Worm (Caenorhabditis elegans) whole organism, midembryonic: ENCODE measurements around the gene srw-39.

Experiments
- T22C8.4 ChIP-seq: fragments of 200-800 bp; sonication (Bioruptor generic); IDR thresholded peaks from 2 replicates; pipeline ENCODE4 v1.3.6; 2022; ENCODE audit warnings: missing genetic modification characterization, missing compliant biosample characterization
- cog-1 ChIP-seq: sonication (generic microtip); optimal IDR thresholded peaks from 2 replicates; lab custom pipeline; 2016; ENCODE audit warnings: missing genetic modification characterization, missing compliant biosample characterization
- flt-1 ChIP-seq: fragments of 200-800 bp; sonication (Bioruptor generic); IDR thresholded peaks from 2 replicates; pipeline ENCODE4 v1.3.6; 2022; ENCODE audit warnings: missing genetic modification characterization, missing compliant biosample characterization
- klf-2 ChIP-seq: fragments of 200-800 bp; sonication (Bioruptor generic); conservative IDR thresholded peaks from 2 replicates; pipeline ENCODE4 v1.3.6; 2022; ENCODE audit warnings: missing genetic modification reagents, missing genetic modification characterization, missing compliant biosample characterization
- med-1 ChIP-seq: sonication (generic microtip); optimal IDR thresholded peaks from 2 replicates; lab custom pipeline; 2017; ENCODE audit warnings: missing genetic modification characterization, mild to moderate bottlenecking, missing compliant biosample characterization, antibody characterized with exemption, missing genetic modification reagents; ENCODE audit not compliant: insufficient read depth
- ref-1 ChIP-seq: fragments of 200-800 bp; sonication (Bioruptor generic); conservative IDR thresholded peaks from 2 replicates; pipeline ENCODE4 v1.3.6; 2022; ENCODE audit warnings: missing genetic modification reagents, missing genetic modification characterization, missing compliant biosample characterization
- tab-1 ChIP-seq: fragments of 200-800 bp; sonication (Bioruptor generic); IDR thresholded peaks from 2 replicates; pipeline ENCODE4 v1.3.6; 2022; ENCODE audit warnings: missing genetic modification characterization, missing compliant biosample characterization
- ztf-23 ChIP-seq: fragments of 200-800 bp; sonication (Bioruptor generic); IDR thresholded peaks from 2 replicates; pipeline ENCODE4 v1.3.6; 2022; ENCODE audit warnings: missing genetic modification reagents, missing genetic modification characterization, missing compliant biosample characterization
- ztf-29 ChIP-seq: fragments of 200-800 bp; sonication (Bioruptor generic); IDR thresholded peaks from 2 replicates; pipeline ENCODE4 v1.3.6; 2022; ENCODE audit warnings: missing genetic modification reagents, missing genetic modification characterization, missing compliant biosample characterization

Gene srw-39

DNA sequence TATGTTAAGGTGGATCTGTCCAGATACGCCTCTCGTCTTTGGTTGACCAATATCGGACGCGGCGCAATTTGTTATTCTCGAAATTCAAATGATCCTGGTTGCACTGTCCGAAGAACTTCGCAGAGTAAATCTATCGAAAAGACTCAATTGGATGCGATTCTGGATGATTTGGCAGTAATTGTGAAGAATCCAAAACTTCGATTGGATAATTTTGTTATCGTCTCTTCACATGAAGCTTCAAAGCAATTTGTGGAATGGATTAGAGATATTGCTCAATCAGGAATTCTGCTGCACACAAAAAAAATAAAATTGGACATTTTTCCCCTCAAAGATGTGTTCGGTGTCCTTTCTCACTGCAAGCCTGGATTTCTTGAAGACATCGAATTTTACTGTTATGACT lies 27.8 kb upstream of the srw-39 start:
- no peak for TF ChIP-seq cog-1 (tag; lab: Kevin White, UChicago)
- no peak for TF ChIP-seq tab-1 (GFP tag; lab: Robert Waterston, UW)
- no peak for TF ChIP-seq klf-2 (GFP tag; lab: Robert Waterston, UW)

ce11 chrV:20198954-20199353 lies 27.1 kb upstream of the srw-39 start, which contains the start of gene fog-2:
TSS of gene fog-2 (plus strand) at chrV:20199254.
- TF ChIP-seq flt-1 (GFP tag; lab: Robert Waterston, UW) (no peak), klf-2 (GFP tag; lab: Robert Waterston, UW) (no peak), ztf-23 (GFP tag; lab: Robert Waterston, UW) (no peak), ztf-29 (GFP tag; lab: Robert Waterston, UW) (no peak), cog-1 (tag; lab: Kevin White, UChicago) (no peak), tab-1 (GFP tag; lab: Robert Waterston, UW) (no peak), T22C8.4 (GFP tag; lab: Robert Waterston, UW) (no peak), ref-1 (GFP tag; lab: Robert Waterston, UW) (no peak), med-1 (no peak)

DNA sequence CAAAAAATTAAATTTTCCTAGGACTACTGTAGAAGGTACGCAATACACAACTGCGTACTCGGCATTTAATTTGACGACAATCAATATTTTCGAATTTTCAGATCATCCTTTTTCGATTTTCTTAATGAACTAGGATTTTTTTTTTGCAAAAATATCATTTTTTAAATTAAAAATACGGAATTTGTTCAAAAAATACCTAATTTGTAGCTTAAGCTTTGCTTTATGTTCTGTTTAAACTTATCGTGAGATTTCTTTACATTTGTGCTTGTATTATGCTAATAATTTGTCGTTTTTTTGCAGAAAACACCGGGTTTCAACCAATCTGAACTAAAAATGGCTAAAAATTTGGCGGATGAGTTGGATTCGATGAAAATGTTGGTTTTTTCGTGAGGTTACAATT lies 24.8 kb upstream of the srw-39 start, which contains the start of gene ftr-1:
ftr-1 (plus strand) TSS at position 301 of the 400 bp plus-strand sequence.
- TF ChIP-seq flt-1 (GFP tag; lab: Robert Waterston, UW), result no peak
- no peak for TF ChIP-seq ztf-29 (GFP tag; lab: Robert Waterston, UW)
- no peak for TF ChIP-seq tab-1 (GFP tag; lab: Robert Waterston, UW)
- no peak for TF ChIP-seq med-1
- TF ChIP-seq ztf-23 (GFP tag; lab: Robert Waterston, UW), result no peak
- no peak for TF ChIP-seq cog-1 (tag; lab: Kevin White, UChicago)
- no peak for TF ChIP-seq T22C8.4 (GFP tag; lab: Robert Waterston, UW)
- TF ChIP-seq klf-2 (GFP tag; lab: Robert Waterston, UW), result no peak
- TF ChIP-seq ref-1 (GFP tag; lab: Robert Waterston, UW), result no peak

DNA sequence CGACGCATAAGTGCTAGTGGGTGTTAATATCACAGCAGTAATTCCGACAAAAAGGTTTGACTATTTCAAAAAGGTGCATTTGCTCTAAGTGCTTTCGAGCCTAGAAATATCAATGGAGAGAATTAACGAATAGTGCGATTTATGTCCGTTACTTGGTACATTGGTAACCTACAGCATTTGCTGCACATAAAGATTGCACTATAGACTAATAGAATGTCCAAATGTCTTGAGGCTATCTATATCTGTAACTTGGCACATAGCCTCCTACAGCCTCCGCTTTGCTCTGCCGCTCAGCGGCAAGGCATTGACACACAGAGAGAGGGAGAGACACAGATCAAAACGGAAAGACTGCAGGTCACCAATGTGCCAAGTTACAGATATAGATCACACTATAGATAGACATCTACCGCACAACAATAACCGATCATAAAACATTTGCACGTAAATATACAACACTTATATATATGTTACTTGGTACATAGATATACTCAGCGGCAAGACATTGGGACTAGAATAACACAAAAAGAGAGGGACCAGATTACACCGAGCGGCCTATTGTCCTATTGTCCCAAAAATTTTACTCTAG lies 23.7 kb upstream of the srw-39 start, which contains the start of the genes srh-217 and Y113G7B.28:
srh-217 (minus strand) TSS at position 101 of the 586 bp plus-strand sequence.
Y113G7B.28 (plus strand) TSS at position 536 of the 586 bp plus-strand sequence.
- no peak for TF ChIP-seq ztf-23 (GFP tag; lab: Robert Waterston, UW)
- TF ChIP-seq klf-2 (GFP tag; lab: Robert Waterston, UW), result no peak
- TF ChIP-seq tab-1 (GFP tag; lab: Robert Waterston, UW), result no peak
- no peak for TF ChIP-seq med-1
- TF ChIP-seq T22C8.4 (GFP tag; lab: Robert Waterston, UW), result no peak

DNA sequence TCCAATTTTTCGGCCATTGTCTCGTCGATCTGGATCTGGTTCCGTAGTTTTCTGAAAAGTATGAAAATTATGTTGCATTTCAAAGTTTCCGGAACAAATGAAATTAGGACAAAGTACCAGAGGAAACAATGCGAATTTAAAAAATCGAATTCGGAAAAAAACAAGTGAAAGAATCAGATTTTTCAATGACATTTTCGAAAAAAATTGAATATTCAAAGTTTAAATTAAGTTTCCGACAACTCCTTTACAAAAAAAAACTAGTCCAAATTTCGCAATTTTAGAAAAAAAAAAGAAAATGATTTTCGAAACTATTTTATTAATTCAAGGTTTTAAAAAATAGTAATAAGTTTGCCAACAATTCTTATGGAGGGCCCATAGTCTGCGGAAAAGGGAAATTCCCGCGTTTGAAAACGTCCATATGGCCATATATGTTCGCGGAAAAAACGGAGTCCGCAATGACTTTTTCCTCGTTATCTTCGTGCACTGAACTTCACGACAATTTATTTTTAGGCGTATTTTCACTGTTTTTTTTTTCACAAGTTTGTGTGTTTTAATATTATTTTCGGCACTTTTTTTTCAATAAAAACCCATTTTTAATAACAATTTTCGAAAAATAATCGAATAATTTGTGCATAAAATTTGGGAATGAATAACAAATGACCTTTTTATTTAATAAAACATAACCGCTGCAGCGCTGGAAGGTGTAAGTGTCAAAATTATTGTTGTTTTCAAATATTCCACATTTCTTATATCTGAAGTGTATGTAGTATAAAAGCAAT lies 20.4 kb upstream of the srw-39 start, which contains the start of the genes fbxa-115 and Y113G7B.27:
fbxa-115 (minus strand) TSS at position 51 of the 779 bp plus-strand sequence.
Y113G7B.27 (plus strand) TSS at position 729 of the 779 bp plus-strand sequence.
- TF ChIP-seq klf-2 (GFP tag; lab: Robert Waterston, UW), result no peak
- TF ChIP-seq flt-1 (GFP tag; lab: Robert Waterston, UW), result no peak
- TF ChIP-seq cog-1 (tag; lab: Kevin White, UChicago), result no peak
- TF ChIP-seq ztf-23 (GFP tag; lab: Robert Waterston, UW), result no peak
- no peak for TF ChIP-seq T22C8.4 (GFP tag; lab: Robert Waterston, UW)
- TF ChIP-seq med-1, result no peak
- TF ChIP-seq tab-1 (GFP tag; lab: Robert Waterston, UW), result no peak
- no peak for TF ChIP-seq ztf-29 (GFP tag; lab: Robert Waterston, UW)
- no peak for TF ChIP-seq ref-1 (GFP tag; lab: Robert Waterston, UW)

DNA sequence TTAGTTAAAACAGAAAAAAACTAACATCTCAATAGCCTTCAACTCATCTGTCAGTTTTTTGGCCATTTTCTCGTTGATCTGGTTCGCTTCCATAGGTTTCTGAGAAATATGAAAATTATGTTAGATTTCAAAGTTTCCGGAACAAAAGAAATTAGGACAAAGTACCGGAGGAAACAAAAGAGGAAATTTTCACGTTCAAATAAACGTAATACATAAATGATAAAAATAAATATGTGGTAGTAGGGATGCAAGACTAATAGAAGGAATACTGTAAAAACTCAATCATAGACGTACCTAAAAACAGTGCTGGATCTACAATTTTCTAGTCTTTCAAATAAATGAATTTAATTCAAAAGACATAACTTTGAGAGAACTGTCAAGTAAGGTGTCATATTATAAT lies 16.9 kb upstream of the srw-39 start, which contains the start of gene fbxa-116:
fbxa-116 (minus strand) TSS at position 101 of the 400 bp plus-strand sequence.
- TF ChIP-seq tab-1 (GFP tag; lab: Robert Waterston, UW) (no peak), ztf-29 (GFP tag; lab: Robert Waterston, UW) (no peak), ref-1 (GFP tag; lab: Robert Waterston, UW) (no peak), cog-1 (tag; lab: Kevin White, UChicago) (no peak), T22C8.4 (GFP tag; lab: Robert Waterston, UW) (no peak), med-1 (no peak), klf-2 (GFP tag; lab: Robert Waterston, UW) (no peak), flt-1 (GFP tag; lab: Robert Waterston, UW) (no peak), ztf-23 (GFP tag; lab: Robert Waterston, UW) (no peak)

DNA sequence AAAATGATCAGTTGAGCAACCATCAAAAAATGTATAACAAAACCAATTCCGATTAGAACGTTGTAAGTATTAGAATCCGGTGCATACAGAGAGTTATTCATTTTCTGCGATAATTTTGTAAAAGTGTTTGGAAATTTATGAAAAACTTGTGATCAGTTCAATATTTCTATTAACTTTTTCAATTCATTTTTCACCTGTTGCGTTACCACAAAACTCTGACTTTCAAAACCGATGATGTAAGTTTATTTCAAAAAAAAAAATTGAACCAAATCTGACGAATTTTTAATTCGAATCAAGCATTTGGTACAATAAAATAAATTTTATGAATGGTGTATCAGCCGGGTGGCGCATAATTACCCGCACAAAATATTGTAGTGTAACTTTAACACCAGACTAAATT lies 14.7 kb upstream of the srw-39 start, which contains the start of gene srz-16:
srz-16 (minus strand) TSS at position 101 of the 400 bp plus-strand sequence.
- TF ChIP-seq ref-1 (GFP tag; lab: Robert Waterston, UW), result no peak
- no peak for TF ChIP-seq flt-1 (GFP tag; lab: Robert Waterston, UW)
- TF ChIP-seq ztf-29 (GFP tag; lab: Robert Waterston, UW), result no peak
- TF ChIP-seq med-1, result no peak
- TF ChIP-seq cog-1 (tag; lab: Kevin White, UChicago), result no peak
- no peak for TF ChIP-seq klf-2 (GFP tag; lab: Robert Waterston, UW)

- no peak for TF ChIP-seq cog-1 (tag; lab: Kevin White, UChicago)
- no peak for TF ChIP-seq T22C8.4 (GFP tag; lab: Robert Waterston, UW)
- no peak for TF ChIP-seq ref-1 (GFP tag; lab: Robert Waterston, UW)
- TF ChIP-seq klf-2 (GFP tag; lab: Robert Waterston, UW), result no peak
- no peak for TF ChIP-seq med-1
- no peak for TF ChIP-seq flt-1 (GFP tag; lab: Robert Waterston, UW)
- no peak for TF ChIP-seq ztf-23 (GFP tag; lab: Robert Waterston, UW)
- TF ChIP-seq tab-1 (GFP tag; lab: Robert Waterston, UW), result no peak
- TF ChIP-seq ztf-29 (GFP tag; lab: Robert Waterston, UW), result no peak
These were observed 10.5 kb upstream of the srw-39 start for ce11 chrV:20182311-20182710.

- TF ChIP-seq ref-1 (GFP tag; lab: Robert Waterston, UW) (no peak), med-1 (no peak), ztf-23 (GFP tag; lab: Robert Waterston, UW) (no peak), flt-1 (GFP tag; lab: Robert Waterston, UW) (no peak), klf-2 (GFP tag; lab: Robert Waterston, UW) (no peak), tab-1 (GFP tag; lab: Robert Waterston, UW) (no peak), cog-1 (tag; lab: Kevin White, UChicago) (no peak), T22C8.4 (GFP tag; lab: Robert Waterston, UW) (no peak), ztf-29 (GFP tag; lab: Robert Waterston, UW) (no peak)
These were observed 6.0 kb downstream of the srw-39 start for ce11 chrV:20165808-20166207.
